Fruit fly (Drosophila melanogaster) whole organism, prepupa: ENCODE measurements around the gene DAAM.

ENCODE experiments used
- CG10669 ChIP-seq: fragments of 200-800 bp; sonication (Bioruptor generic); optimal IDR thresholded peaks from 3 replicates; lab custom pipeline; 2018; ENCODE audit warnings: missing biosample characterization, mild to moderate bottlenecking, missing genetic modification characterization, moderate library complexity
- CG31627 ChIP-seq: fragments of 200-800 bp; sonication (Bioruptor generic); optimal IDR thresholded peaks from 3 replicates; lab custom pipeline; 2016; ENCODE audit warnings: missing biosample characterization, missing genetic modification characterization
- CG4318 ChIP-seq: fragments of 200-800 bp; sonication (Bioruptor generic); optimal IDR thresholded peaks from 3 replicates; lab custom pipeline; 2017; ENCODE audit warnings: missing biosample characterization, mild to moderate bottlenecking, missing genetic modification characterization
- CG8119 ChIP-seq: fragments of 200-800 bp; sonication (Bioruptor generic); IDR thresholded peaks from 3 replicates; pipeline ENCODE4 v1.3.6; 2022; ENCODE audit warnings: missing biosample characterization, missing genetic modification characterization
- Gug ChIP-seq: fragments of 200-800 bp; sonication (Bioruptor generic); IDR thresholded peaks from 2 replicates; pipeline ENCODE4 v1.3.6; 2022; ENCODE audit warnings: missing biosample characterization, missing genetic modification characterization
- Sox102F ChIP-seq: fragments of 200-800 bp; sonication (Bioruptor generic); optimal IDR thresholded peaks from 2 replicates; lab custom pipeline; 2016; ENCODE audit warnings: missing biosample characterization, mild to moderate bottlenecking, missing genetic modification characterization
- net ChIP-seq: fragments of 200-800 bp; sonication (Bioruptor generic); optimal IDR thresholded peaks from 3 replicates; lab custom pipeline; 2016; ENCODE audit warnings: missing biosample characterization, missing genetic modification characterization

- no peak for TF ChIP-seq CG8119 (GFP tag; lab: Robert Waterston, UW)
- TF ChIP-seq CG31627: no peak
- no peak for TF ChIP-seq CG10669 (GFP tag; lab: Kevin White, UChicago)
- TF ChIP-seq CG4318 (GFP tag; lab: Kevin White, UChicago): no peak
- no peak for TF ChIP-seq net (GFP tag; lab: Kevin White, UChicago)
- TF ChIP-seq Sox102F (GFP tag; lab: Kevin White, UChicago): no peak
- TF ChIP-seq Gug (GFP tag; lab: Robert Waterston, UW): no peak
Measured at dm6 chrX:1242049-1242448, 80.1 kb downstream of the DAAM start.
